Worm (Caenorhabditis elegans) whole organism, late embryonic: ENCODE measurements around the gene tbc-1.

ENCODE experiments used
- C08G9.2 ChIP-seq: sonication (generic microtip); optimal IDR thresholded peaks from 2 replicates; lab custom pipeline; 2016; ENCODE audit warnings: mild to moderate bottlenecking, missing genetic modification characterization, moderate library complexity, missing compliant biosample characterization
- C38D4.7 ChIP-seq: fragments of 200-800 bp; sonication (Bioruptor generic); optimal IDR thresholded peaks from 2 replicates; lab custom pipeline; 2018; ENCODE audit warnings: mild to moderate bottlenecking, missing genetic modification characterization, moderate library complexity, missing compliant biosample characterization
- F13H6.1 ChIP-seq: sonication (generic microtip); optimal IDR thresholded peaks from 2 replicates; lab custom pipeline; 2016; ENCODE audit warnings: missing genetic modification characterization, missing compliant biosample characterization
- K09A11.1 ChIP-seq: sonication (generic microtip); optimal IDR thresholded peaks from 2 replicates; lab custom pipeline; 2017; ENCODE audit warnings: antibody characterized with exemption, mild to moderate bottlenecking, missing genetic modification characterization, missing compliant biosample characterization; ENCODE audit not compliant: insufficient read depth
- Y22D7AL.16 ChIP-seq: sonication (generic microtip); optimal IDR thresholded peaks from 2 replicates; lab custom pipeline; 2016; ENCODE audit warnings: missing genetic modification characterization, missing compliant biosample characterization
- ahr-1 ChIP-seq: sonication (generic microtip); optimal IDR thresholded peaks from 2 replicates; lab custom pipeline; 2016; ENCODE audit warnings: missing genetic modification characterization, missing compliant biosample characterization
- ama-1 ChIP-seq: fragments of 150-350 bp; optimal IDR thresholded peaks from 2 replicates; lab custom pipeline; 2014
- ceh-14 ChIP-seq: sonication (generic microtip); optimal IDR thresholded peaks from 2 replicates; lab custom pipeline; 2016; ENCODE audit warnings: missing genotype, missing genetic modification characterization, missing compliant biosample characterization
- ceh-18 ChIP-seq: sonication (generic microtip); optimal IDR thresholded peaks from 2 replicates; lab custom pipeline; 2016; ENCODE audit warnings: missing genetic modification characterization, missing compliant biosample characterization
- ceh-19 ChIP-seq: fragments of 200-800 bp; sonication (Bioruptor generic); optimal IDR thresholded peaks from 2 replicates; lab custom pipeline; 2018; ENCODE audit warnings: mild to moderate bottlenecking, missing genetic modification characterization, missing compliant biosample characterization
- ceh-2 ChIP-seq: sonication (generic microtip); optimal IDR thresholded peaks from 2 replicates; lab custom pipeline; 2016; ENCODE audit warnings: missing genotype, missing genetic modification characterization, missing compliant biosample characterization
- ceh-24 ChIP-seq: sonication (generic microtip); optimal IDR thresholded peaks from 2 replicates; lab custom pipeline; 2016; ENCODE audit warnings: mild to moderate bottlenecking, missing genetic modification characterization, missing compliant biosample characterization
- ceh-48 ChIP-seq: sonication (generic microtip); optimal IDR thresholded peaks from 2 replicates; lab custom pipeline; 2016; ENCODE audit warnings: missing genetic modification characterization, inconsistent platforms, missing compliant biosample characterization
- ceh-6 ChIP-seq: fragments of 200-800 bp; sonication (Bioruptor generic); optimal IDR thresholded peaks from 2 replicates; lab custom pipeline; 2018; ENCODE audit warnings: mild to moderate bottlenecking, missing genetic modification characterization, missing compliant biosample characterization
- che-1 ChIP-seq: sonication (generic microtip); optimal IDR thresholded peaks from 2 replicates; lab custom pipeline; 2016; ENCODE audit warnings: mild to moderate bottlenecking, missing genetic modification characterization, missing compliant biosample characterization
- dmd-4 ChIP-seq: sonication (generic microtip); optimal IDR thresholded peaks from 2 replicates; lab custom pipeline; 2016; ENCODE audit warnings: borderline replicate concordance, missing genetic modification characterization, missing compliant biosample characterization
- dve-1 ChIP-seq: sonication (generic microtip); optimal IDR thresholded peaks from 2 replicates; lab custom pipeline; 2017; ENCODE audit warnings: antibody characterized with exemption, mild to moderate bottlenecking, missing genetic modification characterization, missing compliant biosample characterization
- elt-4 ChIP-seq: sonication (generic microtip); optimal IDR thresholded peaks from 2 replicates; lab custom pipeline; 2016; ENCODE audit warnings: missing genetic modification characterization, missing compliant biosample characterization
- ets-4 ChIP-seq: sonication (generic microtip); optimal IDR thresholded peaks from 2 replicates; lab custom pipeline; 2016; ENCODE audit warnings: missing genetic modification characterization, missing compliant biosample characterization
- fax-1 ChIP-seq: sonication (generic microtip); optimal IDR thresholded peaks from 2 replicates; lab custom pipeline; 2016; ENCODE audit warnings: missing genotype, missing genetic modification characterization, missing compliant biosample characterization
- hlh-15 ChIP-seq: sonication (generic microtip); optimal IDR thresholded peaks from 2 replicates; lab custom pipeline; 2016; ENCODE audit warnings: missing genetic modification characterization, missing compliant biosample characterization
- hlh-30 ChIP-seq: sonication (generic microtip); optimal IDR thresholded peaks from 2 replicates; lab custom pipeline; 2017; ENCODE audit warnings: antibody characterized with exemption, missing genetic modification characterization, missing compliant biosample characterization; ENCODE audit not compliant: insufficient read depth
- nfya-1 ChIP-seq: sonication (generic microtip); optimal IDR thresholded peaks from 2 replicates; lab custom pipeline; 2017; ENCODE audit warnings: missing genetic modification characterization, mild to moderate bottlenecking, missing compliant biosample characterization, antibody characterized with exemption, moderate library complexity
- nhr-11 ChIP-seq: fragments of 150-350 bp; optimal IDR thresholded peaks from 2 replicates; lab custom pipeline; 2014; ENCODE audit warnings: missing biosample characterization, missing genetic modification characterization
- pag-3 ChIP-seq: sonication (generic microtip); optimal IDR thresholded peaks from 2 replicates; lab custom pipeline; 2016; ENCODE audit warnings: missing compliant biosample characterization, missing genetic modification characterization, borderline replicate concordance
- pat-9 ChIP-seq: fragments of 200-800 bp; sonication (Bioruptor generic); optimal IDR thresholded peaks from 2 replicates; lab custom pipeline; 2018; ENCODE audit warnings: mild to moderate bottlenecking, missing genetic modification characterization, moderate library complexity, missing compliant biosample characterization
- pax-1 ChIP-seq: fragments of 150-350 bp; optimal IDR thresholded peaks from 2 replicates; lab custom pipeline; 2014; ENCODE audit warnings: missing biosample characterization, missing genetic modification characterization
- pha-2 ChIP-seq: sonication (generic microtip); optimal IDR thresholded peaks from 2 replicates; lab custom pipeline; 2017; ENCODE audit warnings: mild to moderate bottlenecking, missing genetic modification characterization, missing compliant biosample characterization
- sdc-2 ChIP-seq: sonication (generic microtip); optimal IDR thresholded peaks from 2 replicates; lab custom pipeline; 2016; ENCODE audit warnings: missing genotype, missing genetic modification characterization, missing compliant biosample characterization
- sox-4 ChIP-seq: sonication (generic microtip); optimal IDR thresholded peaks from 2 replicates; lab custom pipeline; 2017; ENCODE audit warnings: mild to moderate bottlenecking, missing genetic modification characterization, inconsistent platforms, missing compliant biosample characterization
- tbx-2 ChIP-seq: sonication (generic microtip); optimal IDR thresholded peaks from 2 replicates; lab custom pipeline; 2016; ENCODE audit warnings: missing genetic modification characterization, missing compliant biosample characterization
- tbx-7 ChIP-seq: sonication (generic microtip); optimal IDR thresholded peaks from 2 replicates; lab custom pipeline; 2016; ENCODE audit warnings: missing genotype, missing genetic modification characterization, missing compliant biosample characterization
- unc-3 ChIP-seq, 2 experiments: fragments of 200-800 bp in 1 of 2; sonication (Bioruptor generic) in 1 of 2; sonication (generic microtip) in 1 of 2; conservative IDR thresholded peaks in 1 of 2; optimal IDR thresholded peaks in 1 of 2; 2 replicates each; pipeline versions ENCODE4 v1.3.6 to Lab custom; 2016 to 2022; ENCODE audit warnings: missing compliant biosample characterization in 2 of 2, missing genetic modification characterization in 2 of 2, missing genetic modification reagents in 1 of 2
- unc-55 ChIP-seq: sonication (generic microtip); optimal IDR thresholded peaks from 2 replicates; lab custom pipeline; 2017; ENCODE audit warnings: missing biosample characterization, missing genetic modification reagents, missing genetic modification characterization
- unc-86 ChIP-seq: sonication (generic microtip); optimal IDR thresholded peaks from 2 replicates; lab custom pipeline; 2016; ENCODE audit warnings: missing genetic modification characterization, missing compliant biosample characterization

tbc-1 gene

DNA sequence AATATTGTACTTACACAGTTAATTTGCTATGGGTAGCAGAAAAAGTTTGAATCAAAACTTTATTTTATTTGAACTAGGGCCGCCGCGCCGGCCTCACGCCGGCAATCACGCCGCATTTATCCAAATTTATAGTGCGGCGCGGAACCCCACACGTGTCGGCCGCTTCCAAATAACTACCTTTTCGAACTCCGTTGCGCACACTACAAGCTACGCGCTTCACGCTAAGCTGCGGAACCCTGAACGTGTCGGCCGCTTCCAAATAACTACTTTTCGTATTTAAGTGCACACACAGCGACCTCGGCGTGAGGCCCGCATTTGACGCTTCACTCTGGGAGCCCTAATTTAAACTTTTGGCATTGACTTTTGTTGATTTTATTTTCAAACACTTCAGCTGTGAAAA, 39.1 kb upstream of the tbc-1 start:
- TF ChIP-seq fax-1 (tag; lab: Kevin White, UChicago) (no peak), ceh-48 (tag; lab: Kevin White, UChicago) (no peak), pha-2 (tag; lab: Kevin White, UChicago) (no peak), pat-9 (tag; lab: Kevin White, UChicago) (no peak), ets-4 (tag; lab: Kevin White, UChicago) (no peak), Y22D7AL.16 (tag; lab: Kevin White, UChicago) (no peak), dmd-4 (tag; lab: Kevin White, UChicago) (no peak), hlh-15 (tag; lab: Kevin White, UChicago) (no peak), ceh-18 (tag; lab: Kevin White, UChicago) (no peak), ceh-2 (tag; lab: Kevin White, UChicago) (no peak), C38D4.7 (GFP tag; lab: Kevin White, UChicago) (no peak), ceh-24 (tag; lab: Kevin White, UChicago) (no peak), unc-55 (no peak), hlh-30 (tag; lab: Kevin White, UChicago) (no peak), sox-4 (tag; lab: Kevin White, UChicago) (no peak), tbx-7 (no peak), elt-4 (tag; lab: Kevin White, UChicago) (no peak), tbx-2 (tag; lab: Kevin White, UChicago) (no peak), ceh-6 (GFP tag; lab: Kevin White, UChicago) (no peak), ahr-1 (tag; lab: Kevin White, UChicago) (no peak)

DNA sequence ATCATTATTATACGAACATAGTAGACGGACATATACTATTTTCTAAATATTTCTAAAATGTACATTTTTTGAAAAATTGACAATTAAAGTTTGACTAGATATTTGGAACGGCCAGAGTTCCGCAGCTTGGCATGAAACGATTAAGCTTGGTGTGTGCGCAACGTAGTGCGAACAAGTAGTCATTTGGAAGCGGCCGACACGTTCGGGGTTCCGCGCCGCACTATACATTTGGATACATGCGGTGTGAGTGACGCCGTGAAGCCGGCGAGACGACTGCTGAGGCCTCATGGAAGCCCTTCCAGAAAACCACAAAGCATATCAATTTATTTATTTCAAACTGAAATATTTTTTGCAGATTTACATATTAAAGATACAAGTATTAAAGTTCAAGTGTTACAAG, 32.4 kb upstream of the tbc-1 start:
- TF ChIP-seq K09A11.1 (no peak), ceh-2 (tag; lab: Kevin White, UChicago) (no peak), ama-1 (lab: Kevin White, UChicago) (no peak), unc-3 (GFP tag; conservative IDR thresholded peaks at IDR 0.05; lab: Robert Waterston, UW) (no peak), unc-3 (tag; optimal IDR thresholded peaks at IDR 0.05; lab: Kevin White, UChicago) (no peak), ceh-19 (GFP tag; lab: Kevin White, UChicago) (no peak), ahr-1 (tag; lab: Kevin White, UChicago) (no peak), nfya-1 (tag; lab: Kevin White, UChicago) (no peak), dve-1 (tag; lab: Kevin White, UChicago) (no peak), F13H6.1 (tag; lab: Kevin White, UChicago) (no peak), che-1 (no peak), tbx-7 (no peak)
- TF ChIP-seq, all 69 proteins: peak for 0

DNA sequence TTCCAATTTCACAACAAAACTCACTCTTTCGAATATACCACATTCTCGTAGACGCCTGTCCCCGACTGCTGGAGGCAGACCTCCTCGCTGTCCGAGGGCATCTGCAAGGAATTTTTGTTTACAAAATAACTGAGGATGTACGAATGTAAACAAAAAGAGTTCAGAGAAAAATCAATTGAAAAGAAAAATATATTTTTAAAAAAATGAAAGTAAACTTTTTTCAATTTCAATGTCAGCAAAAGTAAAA, 24.4 kb upstream of the tbc-1 start, which contains the start of gene mrp-5:
TSS of gene mrp-5 (minus strand) at position 101 of the 247 bp plus-strand sequence.
- no peak for TF ChIP-seq unc-86
- TF ChIP-seq ceh-14 (tag; lab: Kevin White, UChicago), result no peak
- TF ChIP-seq sdc-2 (tag; lab: Kevin White, UChicago), result no peak
- TF ChIP-seq pax-1, result no peak
- TF ChIP-seq dve-1 (tag; lab: Kevin White, UChicago), result no peak
- TF ChIP-seq nhr-11, result no peak
- no peak for TF ChIP-seq hlh-30 (tag; lab: Kevin White, UChicago)
- TF ChIP-seq dmd-4 (tag; lab: Kevin White, UChicago), result no peak
- no peak for TF ChIP-seq nfya-1 (tag; lab: Kevin White, UChicago)
- no peak for TF ChIP-seq pag-3 (tag; lab: Kevin White, UChicago)
- no peak for TF ChIP-seq C08G9.2 (tag; lab: Kevin White, UChicago)
- no peak for TF ChIP-seq ceh-24 (tag; lab: Kevin White, UChicago)
- no peak for TF ChIP-seq ceh-2 (tag; lab: Kevin White, UChicago)
- no peak for TF ChIP-seq K09A11.1
